Worm (Caenorhabditis elegans) whole organism, mixed stage, embryonic: ENCODE data around the gene C36E8.4.

Experiments used
- M03D4.4 ChIP-seq: sonication (generic microtip); optimal IDR thresholded peaks from 2 replicates; lab custom pipeline; 2017; ENCODE audit warnings: mild to moderate bottlenecking, missing genetic modification characterization, missing compliant biosample characterization
- bed-3 ChIP-seq: fragments of 200-800 bp; sonication (Bioruptor generic); optimal IDR thresholded peaks from 3 replicates; lab custom pipeline; 2018; ENCODE audit warnings: mild to moderate bottlenecking, missing genetic modification characterization, moderate library complexity, missing compliant biosample characterization
- blmp-1 ChIP-seq: fragments of 150-350 bp; optimal IDR thresholded peaks from 2 replicates; lab custom pipeline; 2014; ENCODE audit warnings: missing biosample characterization, missing genetic modification characterization
- ceh-39 ChIP-seq: fragments of 150-350 bp; optimal IDR thresholded peaks from 2 replicates; lab custom pipeline; 2014; ENCODE audit warnings: missing biosample characterization, missing genetic modification characterization
- ceh-43 ChIP-seq: fragments of 200-800 bp; sonication (Bioruptor generic); optimal IDR thresholded peaks from 2 replicates; lab custom pipeline; 2018; ENCODE audit warnings: mild to moderate bottlenecking, missing genetic modification characterization, moderate library complexity, missing compliant biosample characterization
- ces-1 ChIP-seq: fragments of 150-350 bp; optimal IDR thresholded peaks from 2 replicates; lab custom pipeline; 2014; ENCODE audit warnings: missing biosample characterization, missing genetic modification reagents, missing genetic modification characterization
- cnd-1 ChIP-seq: fragments of 200-800 bp; sonication (Bioruptor generic); optimal IDR thresholded peaks from 2 replicates; lab custom pipeline; 2018; ENCODE audit warnings: mild to moderate bottlenecking, missing genetic modification characterization, missing compliant biosample characterization
- drap-1 ChIP-seq: fragments of 200-800 bp; sonication (Bioruptor generic); optimal IDR thresholded peaks from 3 replicates; lab custom pipeline; 2018; ENCODE audit warnings: mild to moderate bottlenecking, missing genetic modification characterization, missing compliant biosample characterization
- elt-1 ChIP-seq: sonication (generic microtip); optimal IDR thresholded peaks from 2 replicates; lab custom pipeline; 2017; ENCODE audit warnings: missing genetic modification characterization, mild to moderate bottlenecking, missing compliant biosample characterization, antibody characterized with exemption, moderate library complexity, borderline replicate concordance; ENCODE audit not compliant: insufficient read depth
- elt-3 ChIP-seq: fragments of 150-350 bp; optimal IDR thresholded peaks from 2 replicates; lab custom pipeline; 2014; ENCODE audit warnings: missing biosample characterization, missing genetic modification characterization
- ham-2 ChIP-seq: fragments of 200-800 bp; sonication (Bioruptor generic); optimal IDR thresholded peaks from 2 replicates; lab custom pipeline; 2018; ENCODE audit warnings: mild to moderate bottlenecking, missing genetic modification characterization, missing compliant biosample characterization
- hlh-1 ChIP-seq: fragments of 150-350 bp; optimal IDR thresholded peaks from 2 replicates; lab custom pipeline; 2014; ENCODE audit warnings: missing biosample characterization, missing genetic modification reagents, missing genetic modification characterization
- lin-13 ChIP-seq: fragments of 150-350 bp; optimal IDR thresholded peaks from 2 replicates; lab custom pipeline; 2014; ENCODE audit warnings: missing biosample characterization, missing genetic modification characterization
- lin-32 ChIP-seq: fragments of 200-800 bp; sonication (Bioruptor generic); optimal IDR thresholded peaks from 2 replicates; lab custom pipeline; 2018; ENCODE audit warnings: mild to moderate bottlenecking, missing genetic modification characterization, missing compliant biosample characterization
- lsy-2 ChIP-seq: fragments of 150-350 bp; optimal IDR thresholded peaks from 2 replicates; lab custom pipeline; 2014; ENCODE audit warnings: missing biosample characterization, missing genetic modification characterization
- mep-1 ChIP-seq: fragments of 150-350 bp; optimal IDR thresholded peaks from 2 replicates; lab custom pipeline; 2017; ENCODE audit warnings: missing biosample characterization, missing genetic modification reagents, missing genetic modification characterization, inconsistent platforms
- mls-2 ChIP-seq: sonication (generic microtip); optimal IDR thresholded peaks from 2 replicates; lab custom pipeline; 2016; ENCODE audit warnings: mild to moderate bottlenecking, missing genetic modification characterization, moderate library complexity, missing compliant biosample characterization
- nhr-2 ChIP-seq: fragments of 150-350 bp; optimal IDR thresholded peaks from 2 replicates; lab custom pipeline; 2014; ENCODE audit warnings: missing biosample characterization, missing genetic modification characterization
- nhr-237 ChIP-seq: fragments of 150-350 bp; optimal IDR thresholded peaks from 2 replicates; lab custom pipeline; 2014; ENCODE audit warnings: missing biosample characterization, missing genetic modification characterization
- nhr-28 ChIP-seq: fragments of 150-350 bp; optimal IDR thresholded peaks from 2 replicates; lab custom pipeline; 2014; ENCODE audit warnings: missing biosample characterization, missing genetic modification characterization
- nhr-76 ChIP-seq: sonication (generic microtip); optimal IDR thresholded peaks from 2 replicates; lab custom pipeline; 2017; ENCODE audit warnings: missing biosample characterization, missing genetic modification characterization
- pha-4 ChIP-seq: fragments of 150-350 bp; optimal IDR thresholded peaks from 2 replicates; lab custom pipeline; 2018; ENCODE audit warnings: missing biosample characterization, missing genetic modification reagents, missing genetic modification characterization
- sem-2 ChIP-seq: fragments of 200-800 bp; sonication (Bioruptor generic); optimal IDR thresholded peaks from 2 replicates; lab custom pipeline; 2018; ENCODE audit warnings: mild to moderate bottlenecking, missing genetic modification characterization, missing compliant biosample characterization
- snpc-4 ChIP-seq: fragments of 150-350 bp; optimal IDR thresholded peaks from 2 replicates; lab custom pipeline; 2014; ENCODE audit warnings: missing biosample characterization, missing genetic modification characterization
- sptf-1 ChIP-seq: sonication (generic microtip); optimal IDR thresholded peaks from 2 replicates; lab custom pipeline; 2017; ENCODE audit warnings: mild to moderate bottlenecking, missing genetic modification characterization, moderate library complexity, missing compliant biosample characterization
- tbx-8 ChIP-seq: fragments of 200-800 bp; sonication (Bioruptor generic); optimal IDR thresholded peaks from 2 replicates; lab custom pipeline; 2018; ENCODE audit warnings: mild to moderate bottlenecking, missing genetic modification characterization, moderate library complexity, missing compliant biosample characterization
- unc-120 ChIP-seq: sonication (generic microtip); optimal IDR thresholded peaks from 2 replicates; lab custom pipeline; 2017; ENCODE audit warnings: missing genetic modification characterization, missing compliant biosample characterization; ENCODE audit not compliant: poor library complexity, severe bottlenecking
- unc-62 ChIP-seq: fragments of 150-350 bp; optimal IDR thresholded peaks from 2 replicates; lab custom pipeline; 2014; ENCODE audit warnings: missing biosample characterization, missing genetic modification reagents, missing genetic modification characterization
- ztf-11 ChIP-seq: fragments of 150-350 bp; optimal IDR thresholded peaks from 2 replicates; lab custom pipeline; 2014; ENCODE audit warnings: missing biosample characterization, missing genetic modification characterization

Gene C36E8.4

ce11 chrIII:4005446-4006192 lies 6.5 kb upstream of the C36E8.4 start, which contains the start of gene pxd-1 (continued):
- TF ChIP-seq elt-3 (tag; lab: Kevin White, UChicago): no peak
- TF ChIP-seq nhr-28 (tag; lab: Kevin White, UChicago): no peak
- TF ChIP-seq, all 35 proteins: peak for 6

- TF ChIP-seq ztf-11 (tag; lab: Kevin White, UChicago) (no peak), ceh-43 (GFP tag; lab: Kevin White, UChicago) (no peak), lsy-2 (tag; lab: Kevin White, UChicago) (no peak), bed-3 (GFP tag; lab: Kevin White, UChicago) (no peak), lin-32 (GFP tag; lab: Kevin White, UChicago) (no peak), sptf-1 (no peak), nhr-76 (no peak), unc-62 (no peak), hlh-1 (tag; lab: Kevin White, UChicago) (no peak), unc-120 (tag; lab: Kevin White, UChicago) (no peak), ham-2 (no peak), nhr-237 (tag; lab: Kevin White, UChicago) (no peak), blmp-1 (no peak), M03D4.4 (tag; lab: Kevin White, UChicago) (no peak), ces-1 (GFP tag; lab: Kevin White, UChicago) (no peak), mep-1 (no peak)
These were observed 5.1 kb upstream of the C36E8.4 start for ce11 chrIII:4007017-4007416.

- no peak for TF ChIP-seq nhr-2 (tag; lab: Kevin White, UChicago)
- TF ChIP-seq ceh-39 (tag; lab: Kevin White, UChicago): no peak
- TF ChIP-seq elt-1 (tag; lab: Kevin White, UChicago): no peak
- TF ChIP-seq lin-13 (tag; lab: Kevin White, UChicago): no peak
- no peak for TF ChIP-seq ham-2
- no peak for TF ChIP-seq drap-1 (GFP tag; lab: Kevin White, UChicago)
- no peak for TF ChIP-seq lsy-2 (tag; lab: Kevin White, UChicago)
- TF ChIP-seq ces-1 (GFP tag; lab: Kevin White, UChicago): no peak
- TF ChIP-seq blmp-1: no peak
- no peak for TF ChIP-seq snpc-4 (tag; lab: Kevin White, UChicago)
- TF ChIP-seq elt-3 (tag; lab: Kevin White, UChicago): no peak
- no peak for TF ChIP-seq unc-62
- TF ChIP-seq tbx-8 (GFP tag; lab: Kevin White, UChicago): no peak
- TF ChIP-seq nhr-28 (tag; lab: Kevin White, UChicago): no peak
- no peak for TF ChIP-seq lin-32 (GFP tag; lab: Kevin White, UChicago)
- no peak for TF ChIP-seq M03D4.4 (tag; lab: Kevin White, UChicago)
- TF ChIP-seq mls-2 (tag; lab: Kevin White, UChicago): no peak
- no peak for TF ChIP-seq sem-2
- TF ChIP-seq, all 35 proteins: peak for 0
These were observed 3.0 kb upstream of the C36E8.4 start for ce11 chrIII:4009181-4009580.

- TF ChIP-seq ham-2 (peak; percentile 99), sptf-1 (peak; percentile 25), mls-2 (tag; lab: Kevin White, UChicago) (peak; percentile 38), drap-1 (GFP tag; lab: Kevin White, UChicago) (no peak), unc-120 (tag; lab: Kevin White, UChicago) (peak; percentile 39), cnd-1 (peak; percentile 43), unc-62 (peak; percentile 50), pha-4 (tag; lab: Kevin White, UChicago) (no peak), ceh-39 (tag; lab: Kevin White, UChicago) (no peak), ces-1 (GFP tag; lab: Kevin White, UChicago) (peak; percentile 35), ceh-43 (GFP tag; lab: Kevin White, UChicago) (no peak)
- TF ChIP-seq, all 35 proteins: peak for 7
These were observed 2.0 kb upstream of the C36E8.4 start for ce11 chrIII:4010168-4010567.

ce11 chrIII:4010987-4011386 lies 1.1 kb upstream of the C36E8.4 start:
- no peak for TF ChIP-seq M03D4.4 (tag; lab: Kevin White, UChicago)
- TF ChIP-seq sptf-1: no peak
- no peak for TF ChIP-seq ham-2
- no peak for TF ChIP-seq mep-1
- TF ChIP-seq drap-1 (GFP tag; lab: Kevin White, UChicago): no peak
